Fruit fly (Drosophila melanogaster): ENCODE results near the gene toc.
A peak's percentile ranks its signal among the peaks of the same experiment; 100 is the strongest.

toc gene

DNA sequence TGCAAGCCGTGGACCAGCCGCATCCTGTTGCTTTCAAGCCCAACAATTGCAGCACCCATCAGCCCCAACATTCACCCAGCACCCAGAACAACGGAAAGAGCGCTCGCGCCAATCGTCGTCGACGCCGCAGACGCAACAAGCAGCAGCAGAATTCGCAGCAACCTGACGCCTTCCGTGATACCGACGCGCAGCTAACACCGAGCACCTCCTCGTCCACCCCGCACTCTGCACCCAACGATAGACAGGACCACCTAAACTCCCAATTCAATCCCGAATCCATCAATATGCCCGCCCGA is 85.0 kb downstream of the toc start:
- no peak for TF ChIP-seq pan (optimal IDR thresholded peaks at IDR 0.05)
- no peak for TF ChIP-seq psq (optimal IDR thresholded peaks at IDR 0.05)
- no peak for TF ChIP-seq Dll (optimal IDR thresholded peaks at IDR 0.05)
- TF ChIP-seq EcR (GFP tag; optimal IDR thresholded peaks at IDR 0.05), result no peak
- TF ChIP-seq usp (GFP tag; optimal IDR thresholded peaks at IDR 0.05), result no peak
- TF ChIP-seq CG8478 (optimal IDR thresholded peaks at IDR 0.05), result no peak

dm6 chr2L:3058772-3059623 is 85.6 kb downstream of the toc start:
- TF ChIP-seq Dll (optimal IDR thresholded peaks at IDR 0.05) (no peak), usp (GFP tag; optimal IDR thresholded peaks at IDR 0.05) (no peak), CG8478 (optimal IDR thresholded peaks at IDR 0.05) (no peak), EcR (GFP tag; optimal IDR thresholded peaks at IDR 0.05) (no peak), psq (optimal IDR thresholded peaks at IDR 0.05) (no peak), pan (optimal IDR thresholded peaks at IDR 0.05) (no peak)

DNA sequence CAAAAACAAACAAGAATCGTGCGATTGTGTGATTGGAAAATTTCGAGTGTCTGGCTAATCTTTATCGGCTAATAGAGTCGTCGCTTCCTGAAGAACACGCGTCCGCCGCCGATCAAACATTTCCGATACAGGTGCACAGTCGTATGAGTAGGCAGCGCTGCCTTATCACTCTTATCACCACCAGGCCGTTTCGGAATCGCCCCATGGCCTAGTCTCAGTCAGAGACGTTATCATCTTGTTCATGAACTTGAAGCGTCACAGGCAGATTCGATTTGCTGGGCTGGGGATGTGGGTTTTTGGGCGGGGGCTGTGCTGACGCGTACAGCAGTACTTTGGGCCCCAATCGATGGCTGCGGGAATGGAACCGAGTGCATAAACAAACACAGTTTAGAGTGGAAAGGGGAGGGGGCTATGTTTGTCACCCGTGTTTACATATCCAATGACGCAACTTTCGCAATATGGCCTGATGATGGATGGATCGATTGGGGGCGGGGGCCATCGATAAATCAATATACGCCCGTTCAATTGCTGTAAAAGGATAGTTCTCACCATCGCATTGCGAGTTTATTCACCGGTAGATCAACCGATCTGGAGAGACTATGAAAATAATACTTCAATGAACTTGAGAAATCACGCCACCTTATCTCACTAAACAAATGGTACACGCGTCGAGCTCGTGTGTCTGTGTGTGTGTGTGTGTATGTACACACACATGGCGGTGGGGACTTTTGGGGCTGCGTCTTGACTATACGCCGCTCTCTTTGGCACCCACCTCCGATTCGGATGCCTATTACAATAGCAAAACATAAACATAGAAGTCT is 86.4 kb downstream of the toc start:
- TF ChIP-seq EcR (GFP tag; optimal IDR thresholded peaks at IDR 0.05) (no peak), CG8478 (optimal IDR thresholded peaks at IDR 0.05) (no peak), pan (optimal IDR thresholded peaks at IDR 0.05) (no peak), usp (GFP tag; optimal IDR thresholded peaks at IDR 0.05) (no peak)

- TF ChIP-seq Dll (optimal IDR thresholded peaks at IDR 0.05) (peak; percentile 22), EcR (GFP tag; optimal IDR thresholded peaks at IDR 0.05) (no peak)
Measured at dm6 chr2L:3056448-3056790, 88.2 kb downstream of the toc start, which contains the start of gene FASN1. Gene FASN1 (plus strand): TSS chr2L:3056598.

DNA sequence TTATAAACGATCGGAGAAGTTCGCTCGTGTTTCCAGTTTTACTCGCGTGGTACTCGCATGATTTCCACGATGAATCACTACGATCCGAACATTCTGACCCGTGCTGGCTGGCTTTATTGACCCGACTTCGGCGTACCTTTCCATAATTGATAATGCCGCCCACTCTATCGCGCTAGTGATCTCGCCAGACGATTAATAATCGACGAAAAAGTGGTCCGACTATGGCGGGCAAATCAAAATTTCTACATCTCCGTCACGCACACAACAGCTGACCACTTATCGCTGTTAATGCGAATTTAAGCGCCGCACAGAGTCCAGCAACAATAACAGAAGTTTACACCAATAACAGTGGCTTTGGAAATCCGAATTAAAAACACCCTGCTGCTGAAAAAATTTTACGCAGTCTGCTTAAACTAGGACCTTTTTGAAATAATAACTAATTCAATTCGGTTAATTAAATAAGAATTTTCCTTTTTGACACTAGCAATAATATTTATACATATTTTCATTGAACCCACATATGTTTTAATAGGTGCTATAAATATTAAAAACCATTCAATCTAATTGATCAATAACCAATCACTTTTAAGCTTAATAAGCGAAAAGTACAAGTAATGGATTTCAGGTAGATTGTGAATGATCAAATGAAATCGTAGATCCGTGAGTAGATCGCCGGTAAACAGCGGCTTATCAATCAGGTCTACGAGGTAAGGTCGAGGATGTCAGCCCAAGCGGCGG is 88.7 kb downstream of the toc start:
- TF ChIP-seq usp (GFP tag; optimal IDR thresholded peaks at IDR 0.05) (no peak), EcR (GFP tag; optimal IDR thresholded peaks at IDR 0.05) (no peak), CG8478 (optimal IDR thresholded peaks at IDR 0.05) (no peak), Dll (optimal IDR thresholded peaks at IDR 0.05) (no peak), psq (optimal IDR thresholded peaks at IDR 0.05) (no peak), pan (optimal IDR thresholded peaks at IDR 0.05) (no peak)

- TF ChIP-seq EcR (GFP tag; optimal IDR thresholded peaks at IDR 0.05) (no peak), Dll (optimal IDR thresholded peaks at IDR 0.05) (no peak), psq (optimal IDR thresholded peaks at IDR 0.05) (no peak)
Measured at dm6 chr2L:3044660-3045504, 99.7 kb downstream of the toc start.

DNA sequence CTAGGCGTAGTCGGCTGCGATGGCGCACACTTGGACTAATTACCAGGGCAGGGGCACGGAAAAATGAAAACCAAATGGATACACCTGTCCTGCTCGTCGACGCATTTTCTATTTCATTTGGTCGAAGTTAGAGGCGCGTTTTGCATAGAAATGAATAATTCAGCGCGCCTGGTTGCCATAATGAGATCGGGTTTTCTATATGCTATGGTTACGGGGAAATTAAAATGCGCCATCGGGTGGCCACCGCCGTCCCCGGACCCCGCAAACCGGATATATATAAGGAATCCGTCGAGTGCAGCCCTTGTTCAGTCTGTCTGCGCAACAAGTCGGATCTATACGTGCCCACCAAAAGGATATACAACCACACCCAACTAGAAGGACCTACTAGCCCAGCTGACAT is 100.9 kb downstream of the toc start, which contains the start of gene FASN2:
TSS of gene FASN2 (plus strand) at position 301 of the 400 bp plus-strand sequence.
- no peak for TF ChIP-seq psq (optimal IDR thresholded peaks at IDR 0.05)
- TF ChIP-seq EcR (GFP tag; optimal IDR thresholded peaks at IDR 0.05), result no peak
- no peak for TF ChIP-seq CG8478 (optimal IDR thresholded peaks at IDR 0.05)
- no peak for TF ChIP-seq pan (optimal IDR thresholded peaks at IDR 0.05)
- TF ChIP-seq Dll (optimal IDR thresholded peaks at IDR 0.05), result no peak
- no peak for TF ChIP-seq usp (GFP tag; optimal IDR thresholded peaks at IDR 0.05)

- TF ChIP-seq usp (GFP tag; optimal IDR thresholded peaks at IDR 0.05) (no peak), Dll (optimal IDR thresholded peaks at IDR 0.05) (no peak)
Measured at dm6 chr2L:3041918-3042615, 102.5 kb downstream of the toc start, which contains the start of gene CG17261. Gene CG17261 (plus strand): TSS chr2L:3042551.

DNA sequence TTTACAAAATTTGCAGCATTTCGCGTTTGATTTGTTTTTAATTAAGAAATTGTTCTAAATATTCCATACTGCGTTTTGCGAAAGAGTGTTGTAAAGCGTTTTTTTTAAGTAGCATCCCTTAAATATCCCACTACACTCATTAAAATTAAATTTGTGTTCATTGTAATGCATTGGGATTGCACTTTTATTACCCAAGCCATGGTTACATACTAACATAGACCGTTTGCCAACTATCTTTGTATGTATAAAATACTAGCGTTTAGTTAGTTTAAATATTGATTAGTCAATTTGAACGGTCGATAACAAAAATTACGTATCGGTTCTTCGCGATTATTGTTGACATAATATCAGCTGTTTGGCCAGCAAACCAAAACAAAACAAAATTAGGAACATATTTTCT is 104.8 kb downstream of the toc start, which contains the start of the genes cnir and CG17221:
TSS of gene cnir (minus strand) at position 39 of the 400 bp plus-strand sequence.
TSS of gene CG17221 (plus strand) at position 203 of the 400 bp plus-strand sequence.
- no peak for TF ChIP-seq Dll (optimal IDR thresholded peaks at IDR 0.05)
- no peak for TF ChIP-seq pan (optimal IDR thresholded peaks at IDR 0.05)
- TF ChIP-seq EcR (GFP tag; optimal IDR thresholded peaks at IDR 0.05), result no peak
- no peak for TF ChIP-seq psq (optimal IDR thresholded peaks at IDR 0.05)
- no peak for TF ChIP-seq usp (GFP tag; optimal IDR thresholded peaks at IDR 0.05)
- TF ChIP-seq CG8478 (optimal IDR thresholded peaks at IDR 0.05), result no peak

dm6 chr2L:3037153-3037579 is 107.4 kb downstream of the toc start, which contains the start of the genes CG17260 and SerRS:
Gene CG17260 (plus strand): TSS chr2L:3037230.
Gene SerRS (minus strand): TSS chr2L:3037403.
- no peak for TF ChIP-seq pan (optimal IDR thresholded peaks at IDR 0.05)
- no peak for TF ChIP-seq Dll (optimal IDR thresholded peaks at IDR 0.05)
- no peak for TF ChIP-seq psq (optimal IDR thresholded peaks at IDR 0.05)
- TF ChIP-seq CG8478 (optimal IDR thresholded peaks at IDR 0.05), result no peak
- TF ChIP-seq EcR (GFP tag; optimal IDR thresholded peaks at IDR 0.05), result no peak
- no peak for TF ChIP-seq usp (GFP tag; optimal IDR thresholded peaks at IDR 0.05)

DNA sequence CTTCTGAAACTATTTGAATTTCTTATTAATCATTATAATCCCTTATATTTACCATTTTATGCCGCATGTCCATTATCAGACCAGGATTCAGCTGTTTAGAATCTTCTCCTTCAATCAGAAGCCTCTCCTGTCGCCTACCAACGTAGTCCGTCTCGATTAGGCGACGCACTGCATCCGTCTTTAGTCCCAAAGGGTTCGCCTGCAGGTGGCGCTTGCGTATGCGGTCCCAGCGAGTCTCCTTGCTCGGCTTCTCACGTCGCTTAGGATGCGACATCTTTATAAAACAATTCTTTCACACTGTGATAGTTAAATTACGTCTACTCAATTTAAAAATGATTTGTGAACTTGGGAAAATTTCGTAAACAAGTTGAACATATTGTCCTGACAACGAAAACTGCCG is 109.6 kb downstream of the toc start, which contains the start of gene CG17258:
TSS of gene CG17258 (minus strand) at position 380 of the 400 bp plus-strand sequence.
- TF ChIP-seq CG8478 (optimal IDR thresholded peaks at IDR 0.05) (no peak), EcR (GFP tag; optimal IDR thresholded peaks at IDR 0.05) (no peak), psq (optimal IDR thresholded peaks at IDR 0.05) (no peak), pan (optimal IDR thresholded peaks at IDR 0.05) (no peak), Dll (optimal IDR thresholded peaks at IDR 0.05) (no peak), usp (GFP tag; optimal IDR thresholded peaks at IDR 0.05) (no peak)

Data from whole organism.